Fruit fly (Drosophila melanogaster) whole organism, embryonic: ENCODE measurements around the gene CG2691.

Experiments
- Ada2b ChIP-seq: fragments of 200-800 bp; sonication (Bioruptor generic); IDR thresholded peaks from 2 replicates; pipeline ENCODE4 v1.3.6; 2022; ENCODE audit warnings: missing biosample characterization, missing genetic modification characterization
- Atf-2 ChIP-seq: fragments of 200-800 bp; sonication (Bioruptor generic); optimal IDR thresholded peaks from 2 replicates; lab custom pipeline; 2016; ENCODE audit warnings: missing biosample characterization, missing genetic modification characterization
- Bgb ChIP-seq: fragments of 200-800 bp; sonication (Bioruptor generic); IDR thresholded peaks from 2 replicates; pipeline ENCODE4 v1.3.6; 2022; ENCODE audit warnings: missing biosample characterization, missing genetic modification characterization; ENCODE audit not compliant: partially characterized antibody
- CG11695 ChIP-seq: fragments of 200-800 bp; sonication (Bioruptor generic); IDR thresholded peaks from 3 replicates; pipeline ENCODE4 v1.3.6; 2022; ENCODE audit warnings: missing biosample characterization, missing genetic modification characterization
- CG12104 ChIP-seq: fragments of 200-800 bp; sonication (Bioruptor generic); optimal IDR thresholded peaks from 3 replicates; lab custom pipeline; 2016; ENCODE audit warnings: missing biosample characterization, missing genetic modification characterization
- CG12391 ChIP-seq: fragments of 200-800 bp; sonication (Bioruptor generic); optimal IDR thresholded peaks from 3 replicates; lab custom pipeline; 2018; ENCODE audit warnings: missing biosample characterization, mild to moderate bottlenecking, missing genetic modification characterization, moderate library complexity
- CG13424 ChIP-seq: fragments of 200-800 bp; sonication (Bioruptor generic); optimal IDR thresholded peaks from 2 replicates; lab custom pipeline; 2019; ENCODE audit warnings: missing biosample characterization, mild to moderate bottlenecking, missing genetic modification characterization, moderate library complexity
- CG14441 ChIP-seq: fragments of 200-800 bp; sonication (Bioruptor generic); IDR thresholded peaks from 2 replicates; pipeline ENCODE4 v1.3.6; 2022; ENCODE audit warnings: missing biosample characterization, missing genetic modification characterization
- CG14667 ChIP-seq: fragments of 200-800 bp; sonication (Bioruptor generic); IDR thresholded peaks from 2 replicates; pipeline ENCODE4 v1.3.6; 2022; ENCODE audit warnings: missing biosample characterization, missing genetic modification characterization
- CG14710 ChIP-seq: fragments of 200-800 bp; sonication (Bioruptor generic); optimal IDR thresholded peaks from 3 replicates; lab custom pipeline; 2019; ENCODE audit warnings: missing biosample characterization, mild to moderate bottlenecking, missing genetic modification characterization, moderate library complexity
- CG16813 ChIP-seq: fragments of 200-800 bp; sonication (Bioruptor generic); IDR thresholded peaks from 3 replicates; pipeline ENCODE4 v1.3.6; 2022; ENCODE audit warnings: missing biosample characterization, missing genetic modification characterization; ENCODE audit not compliant: partially characterized antibody
- CG17328 ChIP-seq: fragments of 200-800 bp; sonication (Bioruptor generic); IDR thresholded peaks from 2 replicates; pipeline ENCODE4 v1.3.6; 2022; ENCODE audit warnings: missing biosample characterization, missing genetic modification characterization
- CG17385 ChIP-seq: fragments of 200-800 bp; sonication (Bioruptor generic); optimal IDR thresholded peaks from 3 replicates; lab custom pipeline; 2018; ENCODE audit warnings: missing biosample characterization, mild to moderate bottlenecking, missing genetic modification characterization
- CG30431 ChIP-seq: fragments of 200-800 bp; sonication (Bioruptor generic); optimal IDR thresholded peaks from 2 replicates; lab custom pipeline; 2017; ENCODE audit warnings: missing biosample characterization, missing genetic modification characterization
- CG31224 ChIP-seq: fragments of 200-800 bp; sonication (Bioruptor generic); IDR thresholded peaks from 2 replicates; pipeline ENCODE4 v1.3.6; 2022; ENCODE audit warnings: missing biosample characterization, missing genetic modification characterization
- CG31388 ChIP-seq: fragments of 200-800 bp; sonication (Bioruptor generic); optimal IDR thresholded peaks from 2 replicates; lab custom pipeline; 2016; ENCODE audit warnings: missing biosample characterization, missing genetic modification characterization
- CG42726 ChIP-seq: fragments of 200-800 bp; sonication (Bioruptor generic); IDR thresholded peaks from 2 replicates; pipeline ENCODE4 v1.3.6; 2022; ENCODE audit warnings: missing biosample characterization, missing genetic modification characterization; ENCODE audit not compliant: partially characterized antibody
- CG4424 ChIP-seq: fragments of 200-800 bp; sonication (Bioruptor generic); optimal IDR thresholded peaks from 3 replicates; lab custom pipeline; 2016; ENCODE audit warnings: missing biosample characterization, missing genetic modification characterization
- CG7556 ChIP-seq: fragments of 200-800 bp; sonication (Bioruptor generic); optimal IDR thresholded peaks from 2 replicates; lab custom pipeline; 2017; ENCODE audit warnings: missing biosample characterization, mild to moderate bottlenecking, missing genetic modification characterization
- CG7987 ChIP-seq: fragments of 200-800 bp; sonication (Bioruptor generic); optimal IDR thresholded peaks from 2 replicates; lab custom pipeline; 2018; ENCODE audit warnings: missing biosample characterization, mild to moderate bottlenecking, missing genetic modification characterization, moderate library complexity
- CG8478 ChIP-seq: fragments of >200 bp; optimal IDR thresholded peaks from 2 replicates; lab custom pipeline; 2018
- CG9437 ChIP-seq: fragments of 200-800 bp; sonication (Bioruptor generic); optimal IDR thresholded peaks from 2 replicates; lab custom pipeline; 2018; ENCODE audit warnings: missing biosample characterization, mild to moderate bottlenecking, missing genetic modification characterization
- CG9797 ChIP-seq: fragments of 200-800 bp; sonication (Bioruptor generic); optimal IDR thresholded peaks from 3 replicates; lab custom pipeline; 2018; ENCODE audit warnings: missing biosample characterization, mild to moderate bottlenecking, missing genetic modification characterization
- Camta ChIP-seq: fragments of 200-800 bp; sonication (Bioruptor generic); optimal IDR thresholded peaks from 2 replicates; lab custom pipeline; 2016; ENCODE audit warnings: missing biosample characterization, missing genetic modification characterization
- H15 ChIP-seq: fragments of 200-800 bp; sonication (Bioruptor generic); IDR thresholded peaks from 3 replicates; pipeline ENCODE4 v1.3.6; 2022; ENCODE audit warnings: missing biosample characterization, missing genetic modification characterization
- H2.0 ChIP-seq: fragments of 200-800 bp; sonication (Bioruptor generic); IDR thresholded peaks from 2 replicates; pipeline ENCODE4 v1.3.6; 2022; ENCODE audit warnings: missing biosample characterization, missing genetic modification characterization
- Max ChIP-seq: fragments of 200-800 bp; sonication (Bioruptor generic); optimal IDR thresholded peaks from 2 replicates; lab custom pipeline; 2016; ENCODE audit warnings: missing biosample characterization, mild to moderate bottlenecking, missing genetic modification characterization
- Mes4 ChIP-seq: fragments of 200-800 bp; sonication (Bioruptor generic); optimal IDR thresholded peaks from 2 replicates; lab custom pipeline; 2016; ENCODE audit warnings: missing biosample characterization, missing genetic modification characterization
- NC2β ChIP-seq: fragments of 200-800 bp; sonication (Bioruptor generic); optimal IDR thresholded peaks from 2 replicates; lab custom pipeline; 2016; ENCODE audit warnings: missing biosample characterization, missing genetic modification characterization
- Xbp1 ChIP-seq: fragments of 200-800 bp; sonication (Bioruptor generic); optimal IDR thresholded peaks from 3 replicates; lab custom pipeline; 2016; ENCODE audit warnings: missing biosample characterization, mild to moderate bottlenecking, missing genetic modification characterization
- ash1 ChIP-seq: fragments of 200-800 bp; sonication (Bioruptor generic); optimal IDR thresholded peaks from 2 replicates; lab custom pipeline; 2018; ENCODE audit warnings: missing biosample characterization, mild to moderate bottlenecking, missing genetic modification characterization
- chif ChIP-seq, 2 experiments: fragments of 200-800 bp; sonication (Bioruptor generic); optimal IDR thresholded peaks; 3 replicates each; lab custom pipeline; 2016; ENCODE audit warnings: missing biosample characterization in 2 of 2, missing genetic modification characterization in 2 of 2
- chinmo ChIP-seq: fragments of 200-800 bp; sonication (Bioruptor generic); IDR thresholded peaks from 4 replicates; pipeline ENCODE4 v1.3.6; 2022; ENCODE audit warnings: missing biosample characterization, missing genetic modification characterization; ENCODE audit not compliant: partially characterized antibody
- dati ChIP-seq: fragments of 200-800 bp; sonication (Bioruptor generic); IDR thresholded peaks from 2 replicates; pipeline ENCODE4 v1.3.6; 2022; ENCODE audit warnings: missing biosample characterization, missing genetic modification characterization
- dimm ChIP-seq: fragments of 200-800 bp; sonication (Bioruptor generic); IDR thresholded peaks from 2 replicates; pipeline ENCODE4 v1.3.6; 2022; ENCODE audit warnings: missing biosample characterization, missing genetic modification characterization
- dmrt11E ChIP-seq: fragments of 200-800 bp; sonication (Bioruptor generic); optimal IDR thresholded peaks from 3 replicates; lab custom pipeline; 2018; ENCODE audit warnings: missing biosample characterization, mild to moderate bottlenecking, missing genetic modification characterization, moderate library complexity
- jing ChIP-seq: fragments of 200-800 bp; sonication (Bioruptor generic); optimal IDR thresholded peaks from 2 replicates; lab custom pipeline; 2018; ENCODE audit warnings: missing biosample characterization, mild to moderate bottlenecking, missing genetic modification characterization
- kah ChIP-seq: fragments of 200-800 bp; sonication (Bioruptor generic); optimal IDR thresholded peaks from 2 replicates; lab custom pipeline; 2018; ENCODE audit warnings: missing biosample characterization, mild to moderate bottlenecking, missing genetic modification characterization
- lilli ChIP-seq: fragments of 200-800 bp; sonication (Bioruptor generic); optimal IDR thresholded peaks from 3 replicates; lab custom pipeline; 2016; ENCODE audit warnings: missing biosample characterization, missing genetic modification characterization
- lov ChIP-seq, 2 experiments: fragments of 200-800 bp in 1 of 2; fragments of >200 bp in 1 of 2; sonication (Bioruptor generic) in 1 of 2; IDR thresholded peaks in 1 of 2; optimal IDR thresholded peaks in 1 of 2; 2 replicates in 1 of 2; 3 replicates in 1 of 2; pipeline versions ENCODE4 v1.3.6 to Lab custom; 2017 to 2022; ENCODE audit warnings: missing biosample characterization in 1 of 2, missing genetic modification characterization in 1 of 2
- repo ChIP-seq: fragments of 200-800 bp; sonication (Bioruptor generic); optimal IDR thresholded peaks from 2 replicates; lab custom pipeline; 2016; ENCODE audit warnings: missing biosample characterization, missing genetic modification characterization
- ro ChIP-seq: fragments of 200-800 bp; sonication (Bioruptor generic); IDR thresholded peaks from 2 replicates; pipeline ENCODE4 v1.3.6; 2022; ENCODE audit warnings: missing biosample characterization, missing genetic modification characterization
- schlank ChIP-seq: fragments of 200-800 bp; sonication (Bioruptor generic); optimal IDR thresholded peaks from 2 replicates; lab custom pipeline; 2018; ENCODE audit warnings: missing biosample characterization, mild to moderate bottlenecking, missing genetic modification characterization
- stwl ChIP-seq: fragments of 200-800 bp; sonication (Bioruptor generic); optimal IDR thresholded peaks from 3 replicates; lab custom pipeline; 2018; ENCODE audit warnings: missing biosample characterization, mild to moderate bottlenecking, missing genetic modification characterization, moderate library complexity
- sug ChIP-seq: fragments of 200-800 bp; optimal IDR thresholded peaks from 2 replicates; lab custom pipeline; 2019; ENCODE audit warnings: missing biosample characterization, mild to moderate bottlenecking, missing genetic modification characterization, moderate library complexity
- tin ChIP-seq: fragments of 200-800 bp; sonication (Bioruptor generic); optimal IDR thresholded peaks from 3 replicates; lab custom pipeline; 2016; ENCODE audit warnings: missing biosample characterization, missing genetic modification characterization
- unpg ChIP-seq: fragments of 200-800 bp; sonication (Bioruptor generic); optimal IDR thresholded peaks from 3 replicates; lab custom pipeline; 2018; ENCODE audit warnings: missing biosample characterization, mild to moderate bottlenecking, missing genetic modification characterization, moderate library complexity
- usp ChIP-seq: fragments of >200 bp; optimal IDR thresholded peaks from 2 replicates; lab custom pipeline; 2017; ENCODE audit warnings: missing biosample characterization, missing genetic modification characterization
- zfh1 ChIP-seq: fragments of 200-800 bp; sonication (Bioruptor generic); IDR thresholded peaks from 3 replicates; pipeline ENCODE4 v1.3.6; 2022; ENCODE audit warnings: missing biosample characterization, missing genetic modification characterization

The CG2691 gene

dm6 chrX:13616417-13617050 is 7.7 kb downstream of the CG2691 start, which contains the start of the genes tth and Tango2 (continued):
- peak; percentile 47 for TF ChIP-seq CG4424
- TF ChIP-seq Atf-2 = peak; percentile 49
- TF ChIP-seq dati (GFP tag; lab: Robert Waterston, UW) = 0 out of 2 replicates have a peak, but pooled peaks have one; percentile 33
- peak; percentile 55 for TF ChIP-seq Bgb
- peak; percentile 19 for TF ChIP-seq stwl
- TF ChIP-seq Ada2b (GFP tag; lab: Robert Waterston, UW) = peak; percentile 58
- TF ChIP-seq repo (GFP tag; lab: Kevin White, UChicago) = no peak
- no peak for TF ChIP-seq jing (GFP tag; lab: Kevin White, UChicago)
- peak; percentile 75 for TF ChIP-seq unpg (GFP tag; lab: Kevin White, UChicago)
- TF ChIP-seq chinmo (GFP tag; lab: Robert Waterston, UW) = no peak
- peak; percentile 64 for TF ChIP-seq Camta (GFP tag; lab: Kevin White, UChicago)
- TF ChIP-seq CG16813 = peak; percentile 62; the same call in 2 of the 3 replicates
- peak; percentile 56 for TF ChIP-seq CG9437
- peak; percentile 65 for TF ChIP-seq CG31224 (GFP tag; lab: Robert Waterston, UW)
- TF ChIP-seq CG30431 (GFP tag; lab: Kevin White, UChicago) = no peak
- peak; percentile 61 for TF ChIP-seq CG14710 (tag; lab: Kevin White, UChicago)
- peak; percentile 70 for TF ChIP-seq CG17328 (GFP tag; lab: Robert Waterston, UW)
- peak; percentile 68 for TF ChIP-seq CG7556 (GFP tag; lab: Kevin White, UChicago)
- TF ChIP-seq lov (optimal IDR thresholded peaks at IDR 0.05; lab: Kevin White, UChicago) = no peak
- TF ChIP-seq lov (GFP tag; IDR thresholded peaks at IDR 0.05; lab: Robert Waterston, UW) = 0 out of 3 replicates have a peak, but pooled peaks have one; percentile 16
- TF ChIP-seq Max (GFP tag; lab: Kevin White, UChicago) = peak; percentile 70
- TF ChIP-seq tin = peak; percentile 54
- TF ChIP-seq lilli (GFP tag; lab: Kevin White, UChicago) = peak; percentile 90
- peak; percentile 74; the same call in 2 of the 3 replicates for TF ChIP-seq zfh1
- no peak for TF ChIP-seq CG31388
- TF ChIP-seq kah (GFP tag; lab: Kevin White, UChicago) = peak; percentile 18
- TF ChIP-seq H15 (GFP tag; lab: Robert Waterston, UW) = 0 out of 3 replicates have a peak, but pooled peaks have one; percentile 28
- no peak for TF ChIP-seq CG12104 (GFP tag; lab: Kevin White, UChicago)
- peak; percentile 85 for TF ChIP-seq CG9797 (GFP tag; lab: Kevin White, UChicago)
- no peak for TF ChIP-seq ro (GFP tag; lab: Robert Waterston, UW)
- peak; percentile 63 for TF ChIP-seq CG14441 (GFP tag; lab: Robert Waterston, UW)
- no peak for TF ChIP-seq CG8478 (lab: Kevin White, UChicago)
- TF ChIP-seq NC2β (GFP tag; lab: Kevin White, UChicago) = peak; percentile 52
- TF ChIP-seq Xbp1 = peak; percentile 81
- peak; percentile 83 for TF ChIP-seq CG12391 (tag; lab: Kevin White, UChicago)
- no peak for TF ChIP-seq CG42726 (GFP tag; lab: Robert Waterston, UW)
- TF ChIP-seq CG7987 = peak; percentile 37
- TF ChIP-seq schlank (tag; lab: Kevin White, UChicago) = peak; percentile 75
- peak; percentile 45 for TF ChIP-seq CG17385 (GFP tag; lab: Kevin White, UChicago)
- TF ChIP-seq dimm (GFP tag; lab: Robert Waterston, UW) = no peak
- TF ChIP-seq dmrt11E = peak; percentile 57
- peak; percentile 31; the same call in 1 of the 2 replicates for TF ChIP-seq CG14667 (GFP tag; lab: Robert Waterston, UW)
- peak; percentile 73 for TF ChIP-seq H2.0 (GFP tag; lab: Robert Waterston, UW)
- peak; percentile 80 for TF ChIP-seq CG13424 (tag; lab: Kevin White, UChicago)
- TF ChIP-seq usp (GFP tag; lab: Kevin White, UChicago) = no peak
- peak; percentile 60 for TF ChIP-seq sug (tag; lab: Kevin White, UChicago)
- no peak for TF ChIP-seq Mes4 (GFP tag; lab: Kevin White, UChicago)
- TF ChIP-seq chif (GFP tag; optimal IDR thresholded peaks at IDR 0.05; lab: Kevin White, UChicago) = peak in 1 of 2 experiments; percentile 65
- TF ChIP-seq CG11695 = peak; percentile 70; the same call in 2 of the 3 replicates
- TF ChIP-seq ash1 (GFP tag; lab: Kevin White, UChicago) = no peak
